Fruit fly (Drosophila melanogaster) whole organism, prepupa: ENCODE results near the gene ATPsynbeta.
A peak's percentile ranks its signal among the peaks of the same experiment; 100 is the strongest.

ENCODE experiments used
- Blimp-1 ChIP-seq: fragments of 200-800 bp; sonication (Bioruptor generic); optimal IDR thresholded peaks from 3 replicates; lab custom pipeline; 2017; ENCODE audit warnings: missing biosample characterization, missing genetic modification characterization, mild to moderate bottlenecking, moderate library complexity, missing genetic modification reagents
- CG10631 ChIP-seq: fragments of 200-800 bp; sonication (Bioruptor generic); optimal IDR thresholded peaks from 2 replicates; lab custom pipeline; 2016; ENCODE audit warnings: missing biosample characterization, missing genetic modification characterization
- CG10669 ChIP-seq: fragments of 200-800 bp; sonication (Bioruptor generic); optimal IDR thresholded peaks from 3 replicates; lab custom pipeline; 2018; ENCODE audit warnings: missing biosample characterization, mild to moderate bottlenecking, missing genetic modification characterization, moderate library complexity
- CG11294 ChIP-seq: fragments of 200-800 bp; sonication (Bioruptor generic); IDR thresholded peaks from 2 replicates; pipeline ENCODE4 v1.3.6; 2022; ENCODE audit warnings: missing biosample characterization, missing genetic modification characterization
- CG11762 ChIP-seq: fragments of 200-800 bp; sonication (Bioruptor generic); optimal IDR thresholded peaks from 3 replicates; lab custom pipeline; 2016; ENCODE audit warnings: missing biosample characterization, missing genetic modification characterization; ENCODE audit not compliant: insufficient read depth
- CG15336 ChIP-seq: fragments of 200-800 bp; sonication (Bioruptor generic); IDR thresholded peaks from 2 replicates; pipeline ENCODE4 v1.3.6; 2022; ENCODE audit warnings: missing biosample characterization, missing genetic modification characterization
- CG16779 ChIP-seq: fragments of 200-800 bp; sonication (Bioruptor generic); optimal IDR thresholded peaks from 3 replicates; lab custom pipeline; 2017; ENCODE audit warnings: missing biosample characterization, mild to moderate bottlenecking, missing genetic modification characterization
- CG3032 ChIP-seq: fragments of 200-800 bp; optimal IDR thresholded peaks from 2 replicates; lab custom pipeline; 2019; ENCODE audit warnings: missing biosample characterization, mild to moderate bottlenecking, missing genetic modification characterization, moderate library complexity
- CG32006 ChIP-seq: fragments of 200-800 bp; sonication (Bioruptor generic); optimal IDR thresholded peaks from 3 replicates; lab custom pipeline; 2017; ENCODE audit warnings: missing biosample characterization, mild to moderate bottlenecking, missing genetic modification characterization
- CG34406 ChIP-seq: fragments of 200-800 bp; sonication (Bioruptor generic); optimal IDR thresholded peaks from 3 replicates; lab custom pipeline; 2016; ENCODE audit warnings: missing biosample characterization, missing genetic modification characterization
- CG3919 ChIP-seq: fragments of 200-800 bp; sonication (Bioruptor generic); optimal IDR thresholded peaks from 3 replicates; lab custom pipeline; 2016; ENCODE audit warnings: missing biosample characterization, missing genetic modification characterization
- CG4318 ChIP-seq: fragments of 200-800 bp; sonication (Bioruptor generic); optimal IDR thresholded peaks from 3 replicates; lab custom pipeline; 2017; ENCODE audit warnings: missing biosample characterization, mild to moderate bottlenecking, missing genetic modification characterization
- CG6276 ChIP-seq: fragments of 200-800 bp; sonication (Bioruptor generic); optimal IDR thresholded peaks from 2 replicates; lab custom pipeline; 2017; ENCODE audit warnings: missing biosample characterization, mild to moderate bottlenecking, missing genetic modification characterization
- CG6808 ChIP-seq: fragments of 200-800 bp; sonication (Bioruptor generic); optimal IDR thresholded peaks from 3 replicates; lab custom pipeline; 2017; ENCODE audit warnings: missing biosample characterization, missing genetic modification characterization, mild to moderate bottlenecking, moderate library complexity, missing genetic modification reagents
- CG7368 ChIP-seq: fragments of 200-800 bp; sonication (Bioruptor generic); optimal IDR thresholded peaks from 3 replicates; lab custom pipeline; 2016; ENCODE audit warnings: missing biosample characterization, missing genetic modification characterization
- CG8119 ChIP-seq: fragments of 200-800 bp; sonication (Bioruptor generic); IDR thresholded peaks from 3 replicates; pipeline ENCODE4 v1.3.6; 2022; ENCODE audit warnings: missing biosample characterization, missing genetic modification characterization
- CG8319 ChIP-seq: fragments of 200-800 bp; sonication (Bioruptor generic); optimal IDR thresholded peaks from 3 replicates; lab custom pipeline; 2016; ENCODE audit warnings: missing biosample characterization, missing genetic modification characterization
- CG9139 ChIP-seq: fragments of 200-800 bp; sonication (Bioruptor generic); optimal IDR thresholded peaks from 3 replicates; lab custom pipeline; 2017; ENCODE audit warnings: missing biosample characterization, mild to moderate bottlenecking, missing genetic modification characterization
- Eip75B ChIP-seq: fragments of 200-800 bp; sonication (Bioruptor generic); optimal IDR thresholded peaks from 3 replicates; lab custom pipeline; 2016; ENCODE audit warnings: missing biosample characterization, missing genetic modification characterization
- Eip78C ChIP-seq: fragments of 200-800 bp; sonication (Bioruptor generic); peaks from one replicate; lab custom pipeline; 2016; ENCODE audit warnings: missing biosample characterization, missing genetic modification characterization
- Eip93F ChIP-seq: fragments of 200-800 bp; sonication (Bioruptor generic); optimal IDR thresholded peaks from 2 replicates; lab custom pipeline; 2016; ENCODE audit warnings: missing biosample characterization, mild to moderate bottlenecking, missing genetic modification characterization
- Ets21C ChIP-seq: fragments of 200-800 bp; sonication (Bioruptor generic); optimal IDR thresholded peaks from 3 replicates; lab custom pipeline; 2016; ENCODE audit warnings: missing biosample characterization, missing genetic modification characterization
- Ets96B ChIP-seq: fragments of 200-800 bp; optimal IDR thresholded peaks from 2 replicates; lab custom pipeline; 2019; ENCODE audit warnings: missing biosample characterization, mild to moderate bottlenecking, missing genetic modification characterization, moderate library complexity
- Hr38 ChIP-seq: sonication (Bioruptor generic); optimal IDR thresholded peaks from 2 replicates; lab custom pipeline; 2016; ENCODE audit warnings: missing biosample characterization, missing genetic modification characterization
- Hr39 ChIP-seq: fragments of 200-800 bp; sonication (Bioruptor generic); optimal IDR thresholded peaks from 2 replicates; lab custom pipeline; 2016; ENCODE audit warnings: missing biosample characterization, missing genetic modification characterization
- Hr4 ChIP-seq: fragments of 200-800 bp; sonication (Bioruptor generic); optimal IDR thresholded peaks from 3 replicates; lab custom pipeline; 2016; ENCODE audit warnings: missing biosample characterization, missing genetic modification characterization
- Lpt ChIP-seq: fragments of 200-800 bp; sonication (Bioruptor generic); optimal IDR thresholded peaks from 3 replicates; lab custom pipeline; 2016; ENCODE audit warnings: missing biosample characterization, missing genetic modification characterization
- Met ChIP-seq: fragments of 200-800 bp; sonication (Bioruptor generic); optimal IDR thresholded peaks from 3 replicates; lab custom pipeline; 2016; ENCODE audit warnings: missing biosample characterization, missing genetic modification characterization
- OdsH ChIP-seq: fragments of 200-800 bp; sonication (Bioruptor generic); optimal IDR thresholded peaks from 3 replicates; lab custom pipeline; 2016; ENCODE audit warnings: missing biosample characterization, missing genetic modification characterization
- Smox ChIP-seq: fragments of 200-800 bp; sonication (Bioruptor generic); optimal IDR thresholded peaks from 3 replicates; lab custom pipeline; 2016; ENCODE audit warnings: missing biosample characterization, missing genetic modification characterization
- Sox102F ChIP-seq: fragments of 200-800 bp; sonication (Bioruptor generic); optimal IDR thresholded peaks from 2 replicates; lab custom pipeline; 2016; ENCODE audit warnings: missing biosample characterization, mild to moderate bottlenecking, missing genetic modification characterization
- Sox14 ChIP-seq: fragments of 200-800 bp; sonication (Bioruptor generic); optimal IDR thresholded peaks from 3 replicates; lab custom pipeline; 2016; ENCODE audit warnings: missing biosample characterization, missing genetic modification characterization
- Sox15 ChIP-seq: fragments of 200-800 bp; sonication (Bioruptor generic); optimal IDR thresholded peaks from 3 replicates; lab custom pipeline; 2016; ENCODE audit warnings: missing biosample characterization, missing genetic modification characterization
- achi ChIP-seq: fragments of 200-800 bp; sonication (Bioruptor generic); optimal IDR thresholded peaks from 3 replicates; lab custom pipeline; 2016; ENCODE audit warnings: missing biosample characterization, missing genetic modification characterization
- acj6 ChIP-seq: fragments of 200-800 bp; sonication (Bioruptor generic); optimal IDR thresholded peaks from 3 replicates; lab custom pipeline; 2016; ENCODE audit warnings: missing biosample characterization, missing genetic modification characterization
- dac ChIP-seq: fragments of 200-800 bp; sonication (Bioruptor generic); optimal IDR thresholded peaks from 2 replicates; lab custom pipeline; 2017; ENCODE audit warnings: missing biosample characterization, mild to moderate bottlenecking, missing genetic modification characterization
- dsx ChIP-seq: fragments of 200-800 bp; optimal IDR thresholded peaks from 3 replicates; lab custom pipeline; 2019; ENCODE audit warnings: missing biosample characterization, mild to moderate bottlenecking, missing genetic modification characterization, moderate library complexity; ENCODE audit not compliant: poor library complexity, severe bottlenecking
- eg ChIP-seq: fragments of 200-800 bp; sonication (Bioruptor generic); IDR thresholded peaks from 3 replicates; pipeline ENCODE4 v1.3.6; 2022; ENCODE audit warnings: missing biosample characterization, missing genetic modification characterization
- esn ChIP-seq: fragments of 200-800 bp; sonication (Bioruptor generic); optimal IDR thresholded peaks from 2 replicates; lab custom pipeline; 2016; ENCODE audit warnings: missing biosample characterization, mild to moderate bottlenecking, missing genetic modification characterization, moderate library complexity
- fkh ChIP-seq: fragments of 200-800 bp; sonication (Bioruptor generic); optimal IDR thresholded peaks from 3 replicates; lab custom pipeline; 2017; ENCODE audit warnings: missing biosample characterization, mild to moderate bottlenecking, missing genetic modification characterization, moderate library complexity
- lz ChIP-seq: fragments of 200-800 bp; sonication (Bioruptor generic); optimal IDR thresholded peaks from 3 replicates; lab custom pipeline; 2016; ENCODE audit warnings: missing biosample characterization, missing genetic modification characterization
- net ChIP-seq: fragments of 200-800 bp; sonication (Bioruptor generic); optimal IDR thresholded peaks from 3 replicates; lab custom pipeline; 2016; ENCODE audit warnings: missing biosample characterization, missing genetic modification characterization
- pdm3 ChIP-seq: fragments of 200-800 bp; sonication (Bioruptor generic); optimal IDR thresholded peaks from 3 replicates; lab custom pipeline; 2016; ENCODE audit warnings: missing biosample characterization, missing genetic modification characterization
- svp ChIP-seq: fragments of 200-800 bp; sonication (Bioruptor generic); peaks from one replicate; lab custom pipeline; 2016; ENCODE audit warnings: missing biosample characterization, missing genetic modification characterization
- topi ChIP-seq: fragments of 200-800 bp; sonication (Bioruptor generic); optimal IDR thresholded peaks from 3 replicates; lab custom pipeline; 2016; ENCODE audit warnings: missing biosample characterization, missing genetic modification characterization

Gene ATPsynbeta

dm6 chr4:1051271-1051670, 20.0 kb downstream of the ATPsynbeta start:
- TF ChIP-seq CG6276 (GFP tag; lab: Kevin White, UChicago) (no peak), CG3032 (tag; lab: Kevin White, UChicago) (peak; percentile 38), OdsH (peak; percentile 8)

- TF ChIP-seq Lpt (GFP tag; lab: Kevin White, UChicago) (no peak), CG10669 (GFP tag; lab: Kevin White, UChicago) (peak; percentile 2), Sox102F (GFP tag; lab: Kevin White, UChicago) (peak; percentile 1), Eip75B (GFP tag; lab: Kevin White, UChicago) (peak; percentile 17), CG10631 (GFP tag; lab: Kevin White, UChicago) (peak; percentile 44), Sox14 (GFP tag; lab: Kevin White, UChicago) (peak; percentile 7), CG15336 (no peak), Met (GFP tag; lab: Kevin White, UChicago) (peak; percentile 35), achi (GFP tag; lab: Kevin White, UChicago) (no peak), CG4318 (GFP tag; lab: Kevin White, UChicago) (no peak), acj6 (GFP tag; lab: Kevin White, UChicago) (peak; percentile 36), fkh (GFP tag; lab: Kevin White, UChicago) (no peak), Eip78C (GFP tag; lab: Kevin White, UChicago) (peak; percentile 83), dsx (no peak), pdm3 (GFP tag; lab: Kevin White, UChicago) (peak; percentile 33), Ets96B (peak; percentile 4), Hr4 (peak; percentile 35), CG34406 (GFP tag; lab: Kevin White, UChicago) (peak; percentile 16), esn (peak; percentile 28), OdsH (peak; percentile 46)
Observed at dm6 chr4:1053653-1054163, 22.4 kb downstream of the ATPsynbeta start, which contains the start of gene CaMKII. CaMKII (minus strand) TSS chr4:1053703.

- TF ChIP-seq CG32006 (GFP tag; lab: Kevin White, UChicago) = no peak
- TF ChIP-seq eg (GFP tag; lab: Robert Waterston, UW) = no peak
- no peak for TF ChIP-seq Hr4
- no peak for TF ChIP-seq acj6 (GFP tag; lab: Kevin White, UChicago)
- TF ChIP-seq dac = no peak
- TF ChIP-seq Blimp-1 (GFP tag; lab: Kevin White, UChicago) = no peak
- TF ChIP-seq CG6808 (GFP tag; lab: Kevin White, UChicago) = no peak
- TF ChIP-seq net = no peak
- no peak for TF ChIP-seq Smox (GFP tag; lab: Kevin White, UChicago)
- no peak for TF ChIP-seq CG9139 (GFP tag; lab: Kevin White, UChicago)
- no peak for TF ChIP-seq CG8119
- TF ChIP-seq CG4318 (GFP tag; lab: Kevin White, UChicago) = no peak
- TF ChIP-seq CG7368 (GFP tag; lab: Kevin White, UChicago) = no peak
- TF ChIP-seq CG3032 (tag; lab: Kevin White, UChicago) = peak; percentile 48
- TF ChIP-seq Hr38 = no peak
- no peak for TF ChIP-seq CG11762 (GFP tag; lab: Kevin White, UChicago)
- no peak for TF ChIP-seq topi (GFP tag; lab: Kevin White, UChicago)
- TF ChIP-seq achi (GFP tag; lab: Kevin White, UChicago) = no peak
- TF ChIP-seq CG11294 = no peak
- no peak for TF ChIP-seq Sox14 (GFP tag; lab: Kevin White, UChicago)
- TF ChIP-seq Eip75B (GFP tag; lab: Kevin White, UChicago) = peak; percentile 6
- TF ChIP-seq CG8319 = no peak
- no peak for TF ChIP-seq lz (GFP tag; lab: Kevin White, UChicago)
- peak; percentile 48 for TF ChIP-seq svp (GFP tag; lab: Kevin White, UChicago)
- TF ChIP-seq CG34406 (GFP tag; lab: Kevin White, UChicago) = no peak
- peak; percentile 69 for TF ChIP-seq Eip78C (GFP tag; lab: Kevin White, UChicago)
- TF ChIP-seq Sox102F (GFP tag; lab: Kevin White, UChicago) = no peak
- peak; percentile 1 for TF ChIP-seq Met (GFP tag; lab: Kevin White, UChicago)
- TF ChIP-seq CG10669 (GFP tag; lab: Kevin White, UChicago) = no peak
- no peak for TF ChIP-seq Sox15
- no peak for TF ChIP-seq Eip93F
- no peak for TF ChIP-seq CG16779 (tag; lab: Kevin White, UChicago)
- peak; percentile 26 for TF ChIP-seq dsx
- no peak for TF ChIP-seq CG3919 (GFP tag; lab: Kevin White, UChicago)
- no peak for TF ChIP-seq Ets21C (GFP tag; lab: Kevin White, UChicago)
- TF ChIP-seq Hr39 (GFP tag; lab: Kevin White, UChicago) = peak; percentile 4
Observed at dm6 chr4:1060373-1061094, 29.2 kb downstream of the ATPsynbeta start, which contains the start of gene apolpp. apolpp (plus strand) TSS chr4:1060969.
